Worm (Caenorhabditis elegans) whole organism, early embryonic: Measurements from ENCODE around the gene T22F3.11.

Experiments used
- B0310.2 ChIP-seq: sonication (generic microtip); optimal IDR thresholded peaks from 2 replicates; lab custom pipeline; 2016; ENCODE audit warnings: mild to moderate bottlenecking, missing genetic modification characterization, missing compliant biosample characterization
- F13C5.2 ChIP-seq: sonication (generic microtip); optimal IDR thresholded peaks from 2 replicates; lab custom pipeline; 2017; ENCODE audit warnings: mild to moderate bottlenecking, missing genetic modification characterization, inconsistent platforms, missing compliant biosample characterization
- aly-1 ChIP-seq: sonication (generic microtip); optimal IDR thresholded peaks from 2 replicates; lab custom pipeline; 2016; ENCODE audit warnings: missing genetic modification characterization, missing compliant biosample characterization
- ama-1 ChIP-seq: fragments of 150-350 bp; optimal IDR thresholded peaks from 2 replicates; lab custom pipeline; 2014
- flt-1 ChIP-seq: fragments of 200-800 bp; sonication (Bioruptor generic); IDR thresholded peaks from 2 replicates; pipeline ENCODE4 v1.3.6; 2022; ENCODE audit warnings: missing genetic modification characterization, missing compliant biosample characterization
- sea-1 ChIP-seq: fragments of 200-800 bp; sonication (Bioruptor generic); conservative IDR thresholded peaks from 2 replicates; pipeline ENCODE4 v1.3.6; 2022; ENCODE audit warnings: missing genetic modification characterization, missing compliant biosample characterization

DNA sequence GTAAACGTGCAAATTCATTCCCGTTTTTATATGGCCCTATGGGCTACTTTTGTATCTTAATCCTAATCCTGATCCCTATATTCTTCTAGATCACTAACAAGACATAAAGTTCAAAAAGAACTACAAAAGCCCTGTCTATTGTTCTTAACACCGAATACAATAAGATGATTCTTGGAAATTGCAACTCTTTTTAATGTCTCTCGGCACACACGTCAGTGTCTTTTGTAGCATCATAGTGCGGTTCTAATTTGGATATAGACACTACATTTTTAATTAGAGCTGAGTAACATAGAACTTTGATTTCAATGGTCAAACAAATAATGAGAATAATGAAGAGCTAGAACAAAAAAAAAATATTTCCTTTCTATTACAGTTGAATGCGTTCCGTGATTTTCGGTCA is 25.5 kb upstream of the T22F3.11 start:
- TF ChIP-seq ama-1 (lab: Kevin White, UChicago) (no peak), F13C5.2 (tag; lab: Kevin White, UChicago) (no peak), flt-1 (GFP tag; lab: Robert Waterston, UW) (no peak), sea-1 (GFP tag; lab: Robert Waterston, UW) (no peak), aly-1 (no peak), B0310.2 (tag; lab: Kevin White, UChicago) (no peak)
